Fruit fly (Drosophila melanogaster): ENCODE data around the gene CG8944.

The CG8944 gene

DNA sequence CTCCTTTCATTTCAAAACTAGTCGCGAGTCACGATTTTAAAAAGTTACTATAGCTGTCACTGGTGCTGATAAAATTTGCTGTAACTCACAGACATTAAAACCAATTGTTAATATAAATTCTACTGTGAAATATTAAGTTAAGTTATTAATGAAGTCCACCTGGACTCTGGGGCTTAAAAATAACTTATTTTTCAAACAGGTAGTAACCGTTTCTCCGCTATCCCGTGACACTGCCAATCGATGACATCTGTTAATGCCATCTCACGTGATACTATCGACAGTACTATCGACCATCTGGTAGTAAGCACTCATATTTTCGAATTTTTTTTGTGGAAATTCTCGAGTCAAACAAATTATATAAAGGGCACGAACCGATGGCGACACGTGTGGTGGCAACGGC lies 12.0 kb downstream of the CG8944 start, which contains the start of the genes CG12379 and MagR:
TSS of gene CG12379 (minus strand) at position 2 of the 400 bp plus-strand sequence.
TSS of gene MagR (plus strand) at position 276 of the 400 bp plus-strand sequence.
- no peak for TF ChIP-seq CG8478 (optimal IDR thresholded peaks at IDR 0.05)
- TF ChIP-seq pan (optimal IDR thresholded peaks at IDR 0.05): no peak
- TF ChIP-seq EcR (GFP tag; optimal IDR thresholded peaks at IDR 0.05): no peak
- TF ChIP-seq psq (optimal IDR thresholded peaks at IDR 0.05): no peak
- TF ChIP-seq Dll (optimal IDR thresholded peaks at IDR 0.05): no peak
- TF ChIP-seq usp (GFP tag; optimal IDR thresholded peaks at IDR 0.05): no peak

DNA sequence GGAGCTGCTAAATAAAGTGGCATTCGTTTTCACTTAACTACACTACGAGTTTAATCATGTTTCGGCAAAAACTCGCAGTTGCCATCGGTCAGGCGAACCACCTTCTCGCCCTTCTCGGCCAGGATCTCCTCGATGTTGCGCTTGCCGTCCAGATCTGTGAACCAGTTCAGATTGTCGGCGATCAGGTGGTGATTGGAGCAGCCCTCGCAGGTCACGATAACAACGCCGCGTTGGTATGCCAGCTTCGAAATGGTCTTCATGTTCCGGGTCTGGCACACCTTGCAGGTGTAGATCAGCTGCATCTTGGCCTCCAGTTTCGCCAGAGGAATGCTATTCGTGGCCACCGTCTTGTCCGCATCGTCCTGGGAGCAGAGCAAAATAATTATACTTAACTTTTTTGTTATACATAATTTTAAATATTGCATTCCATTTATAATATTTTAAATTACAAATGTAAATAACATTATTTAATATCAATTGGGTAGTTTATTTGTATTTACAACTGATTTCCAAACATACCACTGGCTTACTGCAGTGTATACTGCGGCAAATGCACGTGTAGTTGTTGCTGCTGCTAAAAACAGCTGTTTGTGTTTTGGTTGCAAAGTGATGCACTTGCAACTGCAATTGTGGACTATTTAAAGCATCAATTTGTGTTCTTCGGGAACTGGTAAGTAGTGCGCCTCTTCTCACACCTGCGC lies 12.7 kb downstream of the CG8944 start:
- no peak for TF ChIP-seq psq (optimal IDR thresholded peaks at IDR 0.05)
- no peak for TF ChIP-seq pan (optimal IDR thresholded peaks at IDR 0.05)
- no peak for TF ChIP-seq Dll (optimal IDR thresholded peaks at IDR 0.05)
- TF ChIP-seq usp (GFP tag; optimal IDR thresholded peaks at IDR 0.05): no peak
- no peak for TF ChIP-seq EcR (GFP tag; optimal IDR thresholded peaks at IDR 0.05)
- TF ChIP-seq CG8478 (optimal IDR thresholded peaks at IDR 0.05): no peak

DNA sequence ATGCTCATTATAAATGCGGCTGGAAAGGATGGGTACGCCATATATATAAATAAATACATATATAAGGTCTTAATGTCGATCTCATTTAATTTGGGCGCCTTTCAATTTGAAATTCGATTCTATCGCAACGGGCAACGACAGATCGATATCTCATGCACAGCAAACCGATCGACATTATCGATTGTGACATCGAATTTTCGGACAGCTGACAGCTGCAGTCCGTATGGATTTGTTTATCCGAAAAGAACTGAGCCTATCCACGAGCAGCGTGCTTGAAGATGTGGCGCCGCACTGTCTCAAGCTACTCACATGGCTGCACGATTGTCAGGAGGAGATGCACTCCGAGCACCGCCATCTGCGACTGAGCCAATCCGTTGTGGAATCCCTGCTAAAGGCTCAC lies 14.1 kb downstream of the CG8944 start, which contains the start of gene CG8191:
TSS of gene CG8191 (plus strand) at position 211 of the 400 bp plus-strand sequence.
- no peak for TF ChIP-seq usp (GFP tag; optimal IDR thresholded peaks at IDR 0.05)
- no peak for TF ChIP-seq Dll (optimal IDR thresholded peaks at IDR 0.05)
- TF ChIP-seq EcR (GFP tag; optimal IDR thresholded peaks at IDR 0.05): no peak
- TF ChIP-seq CG8478 (optimal IDR thresholded peaks at IDR 0.05): no peak
- no peak for TF ChIP-seq pan (optimal IDR thresholded peaks at IDR 0.05)
- no peak for TF ChIP-seq psq (optimal IDR thresholded peaks at IDR 0.05)

DNA sequence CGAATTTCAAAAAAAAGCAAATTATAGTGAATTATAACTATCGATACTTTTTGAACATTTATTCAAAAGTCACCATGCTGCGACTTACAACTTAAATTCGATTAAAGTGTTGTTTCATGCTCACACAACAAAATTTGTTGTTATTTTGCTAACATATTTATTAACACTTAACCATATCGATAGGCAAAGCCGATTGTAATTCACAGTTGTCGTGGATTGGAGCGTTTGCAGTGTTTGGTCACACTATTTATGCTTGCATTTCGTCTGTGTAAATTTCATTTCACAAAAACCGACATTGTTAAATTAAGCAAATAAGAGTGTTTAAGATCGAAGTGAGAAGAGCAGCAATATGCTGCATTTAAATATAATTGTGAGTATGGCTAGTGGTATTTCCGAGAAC lies 33.6 kb downstream of the CG8944 start, which contains the start of gene HUWE1:
TSS of gene HUWE1 (plus strand) at position 220 of the 400 bp plus-strand sequence.
- no peak for TF ChIP-seq usp (GFP tag; optimal IDR thresholded peaks at IDR 0.05)
- TF ChIP-seq psq (optimal IDR thresholded peaks at IDR 0.05): no peak
- TF ChIP-seq Dll (optimal IDR thresholded peaks at IDR 0.05): no peak
- no peak for TF ChIP-seq EcR (GFP tag; optimal IDR thresholded peaks at IDR 0.05)
- no peak for TF ChIP-seq pan (optimal IDR thresholded peaks at IDR 0.05)
- TF ChIP-seq CG8478 (optimal IDR thresholded peaks at IDR 0.05): no peak

DNA sequence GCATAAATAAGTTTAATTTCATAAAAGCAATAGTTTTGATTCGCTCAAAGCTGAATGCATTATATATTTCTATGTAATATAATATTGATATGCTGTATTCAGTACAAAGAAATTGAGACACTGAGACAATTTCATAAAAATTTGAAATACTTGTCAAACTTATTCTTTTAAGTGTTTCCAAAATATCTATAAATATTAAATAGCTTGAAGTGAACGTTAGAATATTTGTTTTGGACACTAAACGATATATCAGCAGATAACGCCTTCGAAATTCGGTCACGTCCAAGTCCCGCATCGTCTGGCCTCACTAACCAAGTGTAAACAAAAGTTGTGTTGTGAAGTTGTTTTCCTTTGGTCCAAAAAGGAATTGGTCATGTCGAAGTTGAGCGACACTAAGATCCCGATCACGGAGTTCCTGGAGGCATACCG lies 35.3 kb downstream of the CG8944 start:
- TF ChIP-seq pan (optimal IDR thresholded peaks at IDR 0.05): no peak
- TF ChIP-seq usp (GFP tag; optimal IDR thresholded peaks at IDR 0.05): no peak
- TF ChIP-seq Dll (optimal IDR thresholded peaks at IDR 0.05): no peak
- no peak for TF ChIP-seq EcR (GFP tag; optimal IDR thresholded peaks at IDR 0.05)
- no peak for TF ChIP-seq CG8478 (optimal IDR thresholded peaks at IDR 0.05)
- TF ChIP-seq psq (optimal IDR thresholded peaks at IDR 0.05): no peak

DNA sequence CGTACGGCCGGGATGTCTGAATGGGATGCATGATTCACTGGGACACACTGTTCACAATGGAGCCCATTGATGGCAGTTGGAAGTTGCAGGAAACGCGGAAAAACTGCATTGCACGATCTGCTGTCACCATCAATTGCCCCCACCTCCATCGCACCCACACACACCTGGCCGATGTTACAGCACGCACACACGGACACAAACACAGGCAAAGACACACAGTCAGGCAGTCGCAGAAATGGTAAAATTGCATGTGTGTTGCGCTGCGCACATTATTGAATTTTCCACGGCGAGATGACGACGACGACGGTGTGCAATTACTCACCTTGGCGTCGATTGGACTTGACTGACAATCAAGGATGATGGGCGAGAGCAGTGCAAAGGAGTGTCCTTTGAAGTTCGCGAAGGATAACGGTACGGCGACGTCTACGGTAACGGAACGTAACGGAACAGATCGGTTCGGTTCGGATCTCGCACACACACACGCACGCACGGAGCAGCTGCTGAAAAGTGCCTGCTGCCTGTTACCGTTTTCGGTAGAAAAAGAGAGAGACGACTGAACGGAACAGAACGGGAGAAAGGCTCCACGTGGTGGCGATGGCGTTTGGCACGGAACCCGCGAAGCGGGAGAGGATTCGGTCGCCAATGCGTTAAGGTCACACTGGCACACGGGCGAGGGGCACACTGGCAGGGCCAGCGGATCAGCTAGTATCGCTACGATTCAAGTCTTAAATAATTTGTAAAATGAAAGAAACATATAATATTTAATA lies 35.9 kb downstream of the CG8944 start, which contains the start of the genes CG9281 and CG15601:
TSS of gene CG9281 (minus strand) at position 556 of the 767 bp plus-strand sequence.
TSS of gene CG15601 (plus strand) at position 664 of the 767 bp plus-strand sequence.
- TF ChIP-seq EcR (GFP tag; optimal IDR thresholded peaks at IDR 0.05) (no peak), CG8478 (optimal IDR thresholded peaks at IDR 0.05) (peak; percentile 52)

DNA sequence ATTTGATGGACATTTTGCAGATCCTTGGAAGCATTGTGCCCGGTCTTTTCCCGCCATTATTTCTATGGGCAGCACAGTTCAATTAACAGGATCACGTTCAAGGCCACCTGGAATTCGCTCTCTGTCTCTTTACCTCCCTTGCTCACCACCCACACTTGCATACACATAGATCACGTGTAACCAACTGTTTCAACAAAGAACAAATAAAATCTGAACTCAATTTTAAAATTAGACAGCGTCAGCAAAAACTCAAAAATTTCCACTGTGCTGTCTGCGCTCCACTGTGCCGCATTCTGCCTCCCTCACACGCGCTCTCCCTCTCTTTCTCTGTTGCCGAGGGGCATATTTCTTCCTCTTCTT lies 36.4 kb downstream of the CG8944 start:
- no peak for TF ChIP-seq usp (GFP tag; optimal IDR thresholded peaks at IDR 0.05)
- no peak for TF ChIP-seq pan (optimal IDR thresholded peaks at IDR 0.05)
- no peak for TF ChIP-seq Dll (optimal IDR thresholded peaks at IDR 0.05)
- no peak for TF ChIP-seq CG8478 (optimal IDR thresholded peaks at IDR 0.05)
- no peak for TF ChIP-seq EcR (GFP tag; optimal IDR thresholded peaks at IDR 0.05)
- TF ChIP-seq psq (optimal IDR thresholded peaks at IDR 0.05): no peak

DNA sequence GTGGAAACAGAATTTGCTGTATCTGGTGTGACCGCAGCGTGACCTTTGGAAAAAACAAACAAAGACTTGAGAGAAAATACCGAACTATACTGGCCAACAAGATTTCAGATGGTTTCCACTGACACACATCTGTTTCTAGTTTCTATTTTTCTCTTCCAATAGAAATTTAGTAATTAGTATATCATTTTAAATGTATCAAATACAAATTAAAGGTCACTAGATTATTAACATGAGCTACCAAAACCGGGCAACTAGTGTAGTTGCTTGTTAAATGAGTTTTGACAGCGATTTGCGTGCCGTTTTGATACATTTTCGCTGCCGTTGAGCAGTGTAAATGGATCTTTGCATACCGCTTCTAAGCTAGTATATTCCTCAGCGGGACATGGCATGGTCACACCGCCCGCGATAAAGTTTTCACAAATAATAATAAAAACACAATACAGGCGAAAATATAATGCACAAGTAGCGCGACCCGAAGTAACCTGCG lies 42.3 kb downstream of the CG8944 start, which contains the start of the genes Pis and Hap40:
TSS of gene Pis (minus strand) at position 51 of the 487 bp plus-strand sequence.
TSS of gene Hap40 (plus strand) at position 406 of the 487 bp plus-strand sequence.
- no peak for TF ChIP-seq EcR (GFP tag; optimal IDR thresholded peaks at IDR 0.05)
- TF ChIP-seq pan (optimal IDR thresholded peaks at IDR 0.05): no peak
- TF ChIP-seq CG8478 (optimal IDR thresholded peaks at IDR 0.05): no peak
- TF ChIP-seq usp (GFP tag; optimal IDR thresholded peaks at IDR 0.05): no peak
- no peak for TF ChIP-seq psq (optimal IDR thresholded peaks at IDR 0.05)
- no peak for TF ChIP-seq Dll (optimal IDR thresholded peaks at IDR 0.05)

DNA sequence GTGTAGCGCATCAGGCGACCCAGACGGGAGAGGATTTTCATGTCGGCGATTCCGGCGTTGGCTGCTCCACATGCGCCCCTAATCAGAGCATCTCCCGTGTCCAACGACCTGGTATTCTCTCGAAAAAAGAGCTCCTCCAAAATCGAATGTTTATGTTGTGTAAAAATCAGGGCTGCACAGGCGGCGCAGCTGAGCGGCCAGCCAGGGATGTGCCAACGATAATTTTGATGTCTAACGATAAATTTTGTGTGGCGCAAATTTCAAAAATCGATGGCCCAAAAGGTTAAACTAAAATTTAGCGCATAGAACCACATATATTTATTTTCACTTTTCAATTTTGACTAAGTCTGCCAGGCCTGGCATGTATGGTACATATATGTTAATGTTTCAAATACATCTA lies 45.0 kb downstream of the CG8944 start, which contains the start of gene CG9240:
TSS of gene CG9240 (minus strand) at position 213 of the 400 bp plus-strand sequence.
- TF ChIP-seq psq (optimal IDR thresholded peaks at IDR 0.05): no peak
- TF ChIP-seq pan (optimal IDR thresholded peaks at IDR 0.05): no peak
- no peak for TF ChIP-seq usp (GFP tag; optimal IDR thresholded peaks at IDR 0.05)
- no peak for TF ChIP-seq Dll (optimal IDR thresholded peaks at IDR 0.05)
- TF ChIP-seq CG8478 (optimal IDR thresholded peaks at IDR 0.05): no peak
- no peak for TF ChIP-seq EcR (GFP tag; optimal IDR thresholded peaks at IDR 0.05)

DNA sequence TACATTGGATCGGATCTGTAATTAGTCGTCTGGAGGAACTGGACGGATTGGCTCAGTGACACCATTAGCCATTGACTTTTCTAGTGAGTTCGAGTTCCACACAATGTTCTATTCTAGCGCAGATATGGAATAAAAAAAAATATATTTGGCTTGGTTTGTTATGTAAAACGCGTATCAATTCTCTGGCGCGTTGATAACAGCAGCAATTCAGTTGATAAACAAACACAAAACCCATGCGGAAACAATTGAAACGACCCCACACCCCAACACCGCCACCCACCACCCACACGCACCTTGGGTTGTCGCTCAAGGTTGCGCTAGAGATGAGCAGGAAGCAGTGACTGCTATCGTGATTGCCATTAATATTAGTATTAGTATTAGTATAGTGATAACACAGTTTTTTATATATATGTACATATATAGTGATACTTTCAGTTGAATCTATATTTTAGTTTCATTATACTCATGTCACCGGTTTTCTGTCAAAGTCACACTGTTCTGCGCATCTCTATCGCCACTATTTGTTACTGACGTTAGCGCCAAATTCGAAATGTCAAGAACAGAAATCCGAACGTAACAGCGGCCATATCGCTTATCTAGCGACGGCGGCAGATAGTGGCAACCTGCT lies 48.3 kb downstream of the CG8944 start:
- TF ChIP-seq Dll (optimal IDR thresholded peaks at IDR 0.05) (no peak), psq (optimal IDR thresholded peaks at IDR 0.05) (no peak), EcR (GFP tag; optimal IDR thresholded peaks at IDR 0.05) (no peak), CG8478 (optimal IDR thresholded peaks at IDR 0.05) (no peak)

DNA sequence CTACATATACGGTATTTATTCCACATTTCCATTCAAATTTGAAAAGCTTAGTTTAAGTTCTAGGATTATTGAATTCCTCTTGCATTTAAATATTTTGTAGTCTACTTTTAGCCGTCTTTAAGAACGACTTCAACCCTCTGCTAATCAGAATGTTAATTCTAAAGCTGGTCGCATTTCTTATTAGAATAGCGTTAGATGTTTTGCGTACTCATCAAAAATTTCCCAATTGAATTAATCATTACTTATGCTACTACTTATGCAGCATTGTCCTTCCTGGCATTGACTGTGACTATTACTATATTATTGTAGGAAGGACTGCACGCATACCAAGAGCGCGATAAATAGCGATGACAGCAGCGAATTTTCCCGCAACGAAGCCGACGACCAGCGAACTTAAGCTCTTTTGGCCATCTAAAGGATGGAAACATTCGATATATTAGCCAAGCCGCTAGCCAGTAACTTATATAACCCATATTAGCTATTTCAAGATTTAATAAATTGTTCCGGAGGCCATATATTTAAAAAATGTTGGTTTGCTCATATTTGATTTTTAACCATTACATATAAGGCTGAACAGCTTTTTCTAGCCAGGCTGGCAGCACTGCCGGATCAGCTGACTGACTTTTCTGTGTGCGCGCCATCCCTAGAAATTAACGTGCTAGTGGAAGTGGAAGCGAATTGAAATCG lies 49.0 kb downstream of the CG8944 start, which contains the start of gene CG8128:
TSS of gene CG8128 (plus strand) at position 641 of the 687 bp plus-strand sequence.
- TF ChIP-seq pan (optimal IDR thresholded peaks at IDR 0.05) (no peak), usp (GFP tag; optimal IDR thresholded peaks at IDR 0.05) (no peak), CG8478 (optimal IDR thresholded peaks at IDR 0.05) (no peak), EcR (GFP tag; optimal IDR thresholded peaks at IDR 0.05) (no peak), psq (optimal IDR thresholded peaks at IDR 0.05) (no peak), Dll (optimal IDR thresholded peaks at IDR 0.05) (no peak)
